Fruit fly (Drosophila melanogaster) whole organism, adult: ENCODE measurements around the gene CG7497.

ENCODE experiments used
- CG11617 ChIP-seq: fragments of 200-800 bp; sonication (Bioruptor generic); optimal IDR thresholded peaks from 2 replicates; lab custom pipeline; 2017; ENCODE audit warnings: mild to moderate bottlenecking, missing biosample characterization, missing genetic modification reagents, missing genetic modification characterization
- CG12768 ChIP-seq: fragments of 200-800 bp; sonication (Bioruptor generic); optimal IDR thresholded peaks from 2 replicates; lab custom pipeline; 2017; ENCODE audit warnings: missing biosample characterization, missing genetic modification characterization, mild to moderate bottlenecking, moderate library complexity, missing genetic modification reagents
- CG14711 ChIP-seq: fragments of 200-800 bp; sonication (Bioruptor generic); optimal IDR thresholded peaks from 2 replicates; lab custom pipeline; 2018; ENCODE audit warnings: missing biosample characterization, mild to moderate bottlenecking, missing genetic modification characterization, moderate library complexity
- CG1620 ChIP-seq: fragments of 200-800 bp; sonication (Bioruptor generic); optimal IDR thresholded peaks from 2 replicates; lab custom pipeline; 2016; ENCODE audit warnings: missing biosample characterization, missing genetic modification characterization
- CG33017 ChIP-seq: fragments of 200-800 bp; sonication (Bioruptor generic); optimal IDR thresholded peaks from 2 replicates; lab custom pipeline; 2018; ENCODE audit warnings: missing biosample characterization, mild to moderate bottlenecking, missing genetic modification characterization, moderate library complexity
- CG5204 ChIP-seq: fragments of 200-800 bp; sonication (Bioruptor generic); optimal IDR thresholded peaks from 2 replicates; lab custom pipeline; 2016; ENCODE audit warnings: missing biosample characterization, missing genetic modification characterization
- CG7045 ChIP-seq: fragments of 200-800 bp; sonication (Bioruptor generic); optimal IDR thresholded peaks from 2 replicates; lab custom pipeline; 2017; ENCODE audit warnings: missing biosample characterization, mild to moderate bottlenecking, missing genetic modification characterization
- CG7101 ChIP-seq: fragments of 200-800 bp; sonication (Bioruptor generic); optimal IDR thresholded peaks from 2 replicates; lab custom pipeline; 2018; ENCODE audit warnings: missing biosample characterization, mild to moderate bottlenecking, missing genetic modification characterization, moderate library complexity
- Clk ChIP-seq: fragments of 200-800 bp; sonication (Bioruptor generic); optimal IDR thresholded peaks from 2 replicates; lab custom pipeline; 2017; ENCODE audit warnings: missing biosample characterization, missing genetic modification characterization
- Crg-1 ChIP-seq: fragments of 200-800 bp; sonication (Bioruptor generic); optimal IDR thresholded peaks from 2 replicates; lab custom pipeline; 2016; ENCODE audit warnings: missing biosample characterization, missing genetic modification characterization
- Hr96 ChIP-seq: fragments of 200-800 bp; sonication (Bioruptor generic); optimal IDR thresholded peaks from 2 replicates; lab custom pipeline; 2016; ENCODE audit warnings: missing biosample characterization, missing genetic modification characterization
- Mnt ChIP-seq: fragments of 200-800 bp; sonication (Bioruptor generic); optimal IDR thresholded peaks from 2 replicates; lab custom pipeline; 2016; ENCODE audit warnings: missing biosample characterization, mild to moderate bottlenecking, missing genetic modification characterization
- bab1 ChIP-seq: fragments of 200-800 bp; sonication (Bioruptor generic); optimal IDR thresholded peaks from 3 replicates; lab custom pipeline; 2019; ENCODE audit warnings: missing biosample characterization, mild to moderate bottlenecking, missing genetic modification characterization, moderate library complexity
- cic ChIP-seq: fragments of 200-800 bp; sonication (Bioruptor generic); optimal IDR thresholded peaks from 2 replicates; lab custom pipeline; 2017; ENCODE audit warnings: missing biosample characterization, mild to moderate bottlenecking, missing genetic modification characterization, moderate library complexity
- cnc ChIP-seq, 2 experiments: fragments of >200 bp; optimal IDR thresholded peaks; 2 replicates each; lab custom pipeline; 2017
- kay ChIP-seq: fragments of 200-800 bp; sonication (Bioruptor generic); peaks from one replicate; lab custom pipeline; 2016; ENCODE audit warnings: missing biosample characterization, missing genetic modification characterization, borderline replicate concordance
- ovo ChIP-seq: fragments of 200-800 bp; sonication (Bioruptor generic); optimal IDR thresholded peaks from 2 replicates; lab custom pipeline; 2016; ENCODE audit warnings: missing biosample characterization, missing genetic modification characterization
- pad ChIP-seq: fragments of 200-800 bp; sonication (Bioruptor generic); optimal IDR thresholded peaks from 3 replicates; lab custom pipeline; 2017; ENCODE audit warnings: missing biosample characterization, missing genetic modification characterization, mild to moderate bottlenecking, moderate library complexity, missing genetic modification reagents
- tj ChIP-seq: fragments of 200-800 bp; sonication (Bioruptor generic); optimal IDR thresholded peaks from 3 replicates; lab custom pipeline; 2017; ENCODE audit warnings: missing biosample characterization, mild to moderate bottlenecking, missing genetic modification characterization, moderate library complexity
- toe ChIP-seq: fragments of 200-800 bp; sonication (Bioruptor generic); optimal IDR thresholded peaks from 2 replicates; lab custom pipeline; 2016; ENCODE audit warnings: missing biosample characterization, missing genetic modification characterization

The CG7497 gene

DNA sequence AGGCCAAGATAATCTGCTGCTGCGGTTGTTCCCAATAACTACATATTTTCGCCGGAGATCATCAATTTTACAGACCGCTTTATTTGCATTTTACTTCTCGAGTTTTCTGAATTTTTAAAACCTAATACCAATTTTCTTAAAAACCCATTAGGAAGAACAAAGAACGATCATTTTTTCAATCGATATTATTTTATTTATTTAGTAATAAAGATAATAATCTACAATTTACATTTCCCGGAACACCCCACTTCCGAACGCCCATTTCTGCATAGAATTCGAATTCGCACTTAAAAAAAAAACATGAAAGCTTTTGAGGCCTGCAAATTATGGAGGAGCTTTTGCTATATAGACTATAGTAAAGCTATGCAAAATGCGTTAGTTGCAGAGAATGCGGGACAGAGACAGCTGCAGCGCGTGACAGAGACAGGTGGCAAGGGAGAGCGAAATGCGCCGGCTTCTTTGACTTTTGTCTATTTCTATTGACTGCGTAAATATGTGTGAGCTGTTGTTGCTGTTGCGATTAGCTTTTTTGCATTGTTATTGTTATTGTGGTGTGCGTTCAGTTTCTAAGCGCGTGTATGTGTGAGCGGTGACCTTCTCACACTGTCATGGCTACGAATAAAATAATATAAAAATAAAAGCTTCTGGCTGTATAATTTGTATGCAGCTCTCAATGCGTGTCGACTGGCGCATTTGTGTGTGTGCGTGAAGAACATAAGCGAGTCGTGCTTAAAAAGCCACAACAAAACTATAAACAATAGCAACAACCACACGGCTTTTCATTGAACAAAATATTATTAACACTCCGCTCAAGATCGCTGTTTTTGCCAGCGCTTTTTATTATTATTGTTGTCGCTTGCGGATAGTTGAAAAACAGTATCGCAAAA, 29.5 kb upstream of the CG7497 start:
- TF ChIP-seq tj (GFP tag; lab: Kevin White, UChicago) = peak; percentile 31
- no peak for TF ChIP-seq Hr96
- peak; percentile 49 for TF ChIP-seq CG33017 (tag; lab: Kevin White, UChicago)
- no peak for TF ChIP-seq CG1620 (GFP tag; lab: Kevin White, UChicago)
- peak; percentile 18 for TF ChIP-seq CG11617 (GFP tag; lab: Kevin White, UChicago)
- TF ChIP-seq Clk (GFP tag; lab: Kevin White, UChicago) = no peak
- TF ChIP-seq ovo (GFP tag; lab: Kevin White, UChicago) = peak; percentile 79
- peak; percentile 55 for TF ChIP-seq CG7045 (GFP tag; lab: Kevin White, UChicago)
- TF ChIP-seq Crg-1 (GFP tag; lab: Kevin White, UChicago) = no peak
- no peak for TF ChIP-seq CG5204 (GFP tag; lab: Kevin White, UChicago)
- TF ChIP-seq CG7101 = peak; percentile 63
- peak; percentile 53 for TF ChIP-seq Mnt
- peak; percentile 40 for TF ChIP-seq CG14711 (tag; lab: Kevin White, UChicago)
- TF ChIP-seq kay (GFP tag; lab: Kevin White, UChicago) = peak; percentile 83
- TF ChIP-seq CG12768 (GFP tag; lab: Kevin White, UChicago) = peak; percentile 85
- no peak for TF ChIP-seq cnc (optimal IDR thresholded peaks at IDR 0.05; lab: Kevin White, UChicago)
- peak; percentile 96 for TF ChIP-seq cic
- TF ChIP-seq pad = peak; percentile 12
- no peak for TF ChIP-seq toe (GFP tag; lab: Kevin White, UChicago)
- TF ChIP-seq bab1 (GFP tag; lab: Kevin White, UChicago) = no peak

DNA sequence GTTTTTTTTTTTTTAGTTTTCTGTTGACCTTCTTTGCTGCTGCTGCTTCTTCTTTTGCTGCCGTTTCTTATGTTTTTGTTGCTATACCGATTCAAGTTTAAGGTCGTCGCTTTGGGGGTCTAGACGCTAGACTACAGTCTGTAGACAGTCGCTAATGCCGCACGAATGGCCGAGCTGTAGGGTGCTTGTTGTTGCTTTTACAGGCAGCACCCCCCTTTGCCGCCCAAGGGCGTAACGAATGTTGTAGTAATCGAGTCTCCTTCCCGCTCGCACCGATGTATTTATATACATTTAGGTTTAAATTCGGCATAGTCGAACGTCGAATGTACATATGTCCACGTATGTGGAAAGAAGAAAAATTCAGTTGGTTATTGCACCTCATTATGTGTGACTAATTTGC, 28.4 kb upstream of the CG7497 start:
- TF ChIP-seq Hr96 = no peak
- TF ChIP-seq toe (GFP tag; lab: Kevin White, UChicago) = no peak
- TF ChIP-seq cnc (optimal IDR thresholded peaks at IDR 0.05; lab: Kevin White, UChicago) = no peak
- TF ChIP-seq CG1620 (GFP tag; lab: Kevin White, UChicago) = no peak
- no peak for TF ChIP-seq kay (GFP tag; lab: Kevin White, UChicago)
- TF ChIP-seq pad = no peak
- TF ChIP-seq CG33017 (tag; lab: Kevin White, UChicago) = no peak
- TF ChIP-seq CG14711 (tag; lab: Kevin White, UChicago) = no peak
- TF ChIP-seq ovo (GFP tag; lab: Kevin White, UChicago) = no peak
- TF ChIP-seq CG5204 (GFP tag; lab: Kevin White, UChicago) = no peak
- no peak for TF ChIP-seq bab1 (GFP tag; lab: Kevin White, UChicago)
- no peak for TF ChIP-seq Clk (GFP tag; lab: Kevin White, UChicago)
- no peak for TF ChIP-seq tj (GFP tag; lab: Kevin White, UChicago)
- TF ChIP-seq cic = no peak
- TF ChIP-seq CG12768 (GFP tag; lab: Kevin White, UChicago) = no peak
- no peak for TF ChIP-seq CG7101
- TF ChIP-seq Crg-1 (GFP tag; lab: Kevin White, UChicago) = no peak
- no peak for TF ChIP-seq CG7045 (GFP tag; lab: Kevin White, UChicago)

DNA sequence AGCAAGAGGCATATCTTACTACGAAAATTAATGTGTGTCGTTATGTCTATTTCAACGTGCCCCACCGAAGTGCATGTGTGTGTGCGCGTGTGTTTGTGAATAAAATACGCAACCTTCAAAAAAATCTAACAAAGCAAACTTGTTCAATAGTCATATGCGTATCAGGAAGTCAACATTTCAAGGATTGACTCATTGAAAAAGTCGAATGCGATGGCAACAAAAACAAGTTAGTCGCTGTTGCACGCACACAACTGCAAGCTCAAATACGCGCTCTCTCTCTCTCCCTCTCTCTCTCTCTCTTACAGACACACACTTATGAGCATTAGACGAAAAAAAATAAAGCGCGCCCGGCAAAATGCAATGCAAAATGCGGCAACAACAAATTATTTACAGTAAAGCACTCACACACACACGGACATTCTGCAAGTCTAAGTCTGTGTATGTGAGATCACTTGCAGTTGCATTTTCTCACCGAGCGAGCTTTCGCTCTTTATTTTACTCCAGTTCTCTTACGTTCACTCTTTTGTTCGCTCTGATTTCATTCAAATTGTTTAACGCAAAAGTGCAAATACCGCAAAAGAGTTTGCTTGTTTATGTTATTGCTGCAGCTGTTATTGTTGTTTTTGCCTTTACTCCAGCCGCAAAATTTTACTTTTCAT, 26.5 kb upstream of the CG7497 start:
- peak; percentile 79 for TF ChIP-seq cic
- no peak for TF ChIP-seq pad
- TF ChIP-seq CG5204 (GFP tag; lab: Kevin White, UChicago) = no peak
- TF ChIP-seq Crg-1 (GFP tag; lab: Kevin White, UChicago) = no peak
- TF ChIP-seq tj (GFP tag; lab: Kevin White, UChicago) = peak; percentile 80
- TF ChIP-seq CG12768 (GFP tag; lab: Kevin White, UChicago) = peak; percentile 58
- peak; percentile 32 for TF ChIP-seq CG7101
- no peak for TF ChIP-seq Hr96
- TF ChIP-seq Mnt = peak; percentile 35
- peak; percentile 90 for TF ChIP-seq kay (GFP tag; lab: Kevin White, UChicago)
- peak; percentile 25 for TF ChIP-seq CG11617 (GFP tag; lab: Kevin White, UChicago)
- TF ChIP-seq cnc (optimal IDR thresholded peaks at IDR 0.05; lab: Kevin White, UChicago) = no peak
- TF ChIP-seq ovo (GFP tag; lab: Kevin White, UChicago) = peak; percentile 21
- TF ChIP-seq Clk (GFP tag; lab: Kevin White, UChicago) = no peak
- no peak for TF ChIP-seq toe (GFP tag; lab: Kevin White, UChicago)
- TF ChIP-seq CG33017 (tag; lab: Kevin White, UChicago) = peak; percentile 29
- TF ChIP-seq CG1620 (GFP tag; lab: Kevin White, UChicago) = no peak
- no peak for TF ChIP-seq CG14711 (tag; lab: Kevin White, UChicago)
- TF ChIP-seq CG7045 (GFP tag; lab: Kevin White, UChicago) = no peak
- TF ChIP-seq bab1 (GFP tag; lab: Kevin White, UChicago) = peak; percentile 14

DNA sequence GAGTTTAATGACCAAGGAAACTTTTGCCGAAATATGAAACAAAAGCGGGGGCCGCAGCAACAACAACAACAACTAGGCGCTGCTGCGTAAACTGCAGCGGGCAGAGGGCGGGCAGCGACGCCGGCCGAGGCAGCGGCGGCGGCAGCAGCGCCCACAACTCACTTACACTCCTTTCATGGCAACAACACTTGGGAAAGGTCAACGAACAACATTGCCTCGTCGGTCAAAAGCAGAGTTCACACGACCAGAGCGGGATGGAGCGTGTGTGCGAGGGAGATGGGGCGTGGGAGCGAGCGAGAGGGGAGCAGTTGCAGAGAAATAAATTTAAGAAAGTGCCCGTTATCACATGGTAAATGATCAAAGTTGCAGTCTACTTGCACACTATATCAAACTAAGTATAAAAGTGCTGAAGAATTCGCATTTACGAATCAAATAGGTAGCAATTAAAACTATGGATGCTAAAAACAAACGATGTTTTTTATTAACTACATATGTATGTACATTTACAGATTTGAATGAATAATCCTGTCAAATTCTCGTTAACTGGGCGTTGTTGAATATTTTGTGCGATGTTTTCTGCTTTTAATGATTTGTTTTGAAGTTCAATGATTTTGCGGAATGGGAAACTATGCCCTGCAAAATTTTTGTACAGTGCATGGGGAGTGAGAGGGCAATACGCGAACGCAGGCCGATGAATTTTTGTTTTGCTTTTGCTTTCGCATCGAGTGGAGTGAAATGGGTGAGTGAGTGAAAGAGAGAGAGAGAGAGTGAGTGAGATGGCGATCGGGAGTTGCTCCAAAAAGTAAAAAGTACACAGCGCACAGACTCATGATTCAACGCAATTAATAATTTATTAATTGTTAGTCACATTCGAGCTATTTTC, 24.8 kb upstream of the CG7497 start:
- TF ChIP-seq tj (GFP tag; lab: Kevin White, UChicago) = peak; percentile 59
- no peak for TF ChIP-seq CG1620 (GFP tag; lab: Kevin White, UChicago)

DNA sequence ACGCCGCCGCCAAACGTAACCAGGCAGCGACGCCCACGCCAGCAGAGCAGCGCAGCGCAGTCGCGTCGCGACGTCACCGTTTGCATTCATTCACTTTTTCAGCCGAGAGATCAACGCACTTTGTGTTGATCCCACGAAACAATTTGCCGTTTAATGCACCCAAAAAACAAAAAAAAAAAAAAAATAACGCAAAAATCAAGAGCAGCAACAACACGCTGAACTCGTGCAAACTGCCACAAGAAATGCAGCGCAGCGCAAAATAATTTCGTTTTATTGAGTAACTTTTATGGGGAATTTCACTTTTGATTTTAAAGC, 24.2 kb upstream of the CG7497 start:
- TF ChIP-seq CG7045 (GFP tag; lab: Kevin White, UChicago) (no peak), tj (GFP tag; lab: Kevin White, UChicago) (peak; percentile 66)
